Fruit fly (Drosophila melanogaster) whole organism, embryonic: ENCODE measurements around the gene CG33160.

Experiments
- Awh ChIP-seq: fragments of 200-800 bp; sonication (Bioruptor generic); IDR thresholded peaks from 2 replicates; pipeline ENCODE4, ENCODE4 v1.3.6; 2022; ENCODE audit warnings: missing biosample characterization, missing genetic modification characterization
- BtbVII ChIP-seq: fragments of 200-800 bp; sonication (Bioruptor generic); optimal IDR thresholded peaks from 3 replicates; lab custom pipeline; 2017; ENCODE audit warnings: missing biosample characterization, mild to moderate bottlenecking, missing genetic modification characterization
- CG10147 ChIP-seq: fragments of 200-800 bp; sonication (Bioruptor generic); optimal IDR thresholded peaks from 2 replicates; lab custom pipeline; 2019; ENCODE audit warnings: missing biosample characterization, mild to moderate bottlenecking, missing genetic modification characterization, moderate library complexity
- CG10366 ChIP-seq: fragments of 200-800 bp; sonication (Bioruptor generic); IDR thresholded peaks from 2 replicates; pipeline ENCODE4 v1.3.6; 2022; ENCODE audit warnings: missing biosample characterization, missing genetic modification characterization
- CG12155 ChIP-seq: fragments of 200-800 bp; sonication (Bioruptor generic); optimal IDR thresholded peaks from 3 replicates; lab custom pipeline; 2016; ENCODE audit warnings: missing biosample characterization, missing genetic modification characterization
- CG13123 ChIP-seq: fragments of 200-800 bp; sonication (Bioruptor generic); optimal IDR thresholded peaks from 2 replicates; lab custom pipeline; 2016; ENCODE audit warnings: missing biosample characterization, missing genetic modification characterization
- CG15269 ChIP-seq: fragments of 200-800 bp; sonication (Bioruptor generic); optimal IDR thresholded peaks from 2 replicates; lab custom pipeline; 2018; ENCODE audit warnings: missing biosample characterization, mild to moderate bottlenecking, missing genetic modification characterization, moderate library complexity
- CG16815 ChIP-seq: fragments of 200-800 bp; sonication (Bioruptor generic); optimal IDR thresholded peaks from 3 replicates; lab custom pipeline; 2017; ENCODE audit warnings: missing biosample characterization, mild to moderate bottlenecking, missing genetic modification characterization
- CG16863 ChIP-seq: fragments of 200-800 bp; sonication (Bioruptor generic); optimal IDR thresholded peaks from 3 replicates; lab custom pipeline; 2016; ENCODE audit warnings: missing biosample characterization, missing genetic modification characterization
- CG18476 ChIP-seq: fragments of 200-800 bp; sonication (Bioruptor generic); optimal IDR thresholded peaks from 2 replicates; lab custom pipeline; 2016; ENCODE audit warnings: missing biosample characterization, mild to moderate bottlenecking, missing genetic modification characterization
- CG18599 ChIP-seq: fragments of 200-800 bp; sonication (Bioruptor generic); optimal IDR thresholded peaks from 3 replicates; lab custom pipeline; 2017; ENCODE audit warnings: missing biosample characterization, missing genetic modification characterization, mild to moderate bottlenecking, moderate library complexity, missing genetic modification reagents
- CG2712 ChIP-seq: fragments of 200-800 bp; optimal IDR thresholded peaks from 3 replicates; lab custom pipeline; 2019; ENCODE audit warnings: missing biosample characterization, mild to moderate bottlenecking, missing genetic modification characterization, moderate library complexity
- CG31441 ChIP-seq: fragments of 200-800 bp; sonication (Bioruptor generic); IDR thresholded peaks from 2 replicates; pipeline ENCODE4 v1.3.6; 2022; ENCODE audit warnings: missing biosample characterization, missing genetic modification characterization
- CG3281 ChIP-seq: fragments of 200-800 bp; sonication (Bioruptor generic); optimal IDR thresholded peaks from 3 replicates; lab custom pipeline; 2017; ENCODE audit warnings: missing biosample characterization, mild to moderate bottlenecking, missing genetic modification characterization
- CG34376 ChIP-seq: fragments of 200-800 bp; sonication (Bioruptor generic); optimal IDR thresholded peaks from 2 replicates; lab custom pipeline; 2018; ENCODE audit warnings: missing biosample characterization, mild to moderate bottlenecking, missing genetic modification characterization
- CG3838 ChIP-seq: fragments of 200-800 bp; sonication (Bioruptor generic); optimal IDR thresholded peaks from 3 replicates; lab custom pipeline; 2016; ENCODE audit warnings: missing biosample characterization, missing genetic modification characterization
- CG6813 ChIP-seq: fragments of 200-800 bp; sonication (Bioruptor generic); optimal IDR thresholded peaks from 2 replicates; lab custom pipeline; 2017; ENCODE audit warnings: missing biosample characterization, missing genetic modification characterization, mild to moderate bottlenecking, moderate library complexity, missing genetic modification reagents
- CG7372 ChIP-seq: fragments of 200-800 bp; sonication (Bioruptor generic); IDR thresholded peaks from 2 replicates; pipeline ENCODE4 v1.3.6; 2022; ENCODE audit warnings: missing biosample characterization, missing genetic modification characterization
- CG7928 ChIP-seq: fragments of 200-800 bp; sonication (Bioruptor generic); optimal IDR thresholded peaks from 2 replicates; lab custom pipeline; 2017; ENCODE audit warnings: missing biosample characterization, mild to moderate bottlenecking, missing genetic modification characterization
- CG8290 ChIP-seq, 3 experiments: fragments of 200-800 bp; sonication (Bioruptor generic); optimal IDR thresholded peaks; 2 replicates each; lab custom pipeline; 2016 to 2019; ENCODE audit warnings: missing biosample characterization in 3 of 3, missing genetic modification characterization in 3 of 3, mild to moderate bottlenecking in 2 of 3, moderate library complexity in 1 of 3
- CTCF ChIP-seq: fragments of 200-800 bp; sonication (Bioruptor generic); optimal IDR thresholded peaks from 2 replicates; lab custom pipeline; 2017; ENCODE audit warnings: missing biosample characterization, mild to moderate bottlenecking, missing genetic modification characterization, moderate library complexity
- Dad ChIP-seq: fragments of 200-800 bp; sonication (Bioruptor generic); optimal IDR thresholded peaks from 3 replicates; lab custom pipeline; 2016; ENCODE audit warnings: missing biosample characterization, missing genetic modification characterization
- Doc2 ChIP-seq: fragments of 200-800 bp; sonication (Bioruptor generic); IDR thresholded peaks from 2 replicates; pipeline ENCODE4 v1.3.6; 2022; ENCODE audit warnings: missing biosample characterization, missing genetic modification characterization
- ERR ChIP-seq: fragments of 200-800 bp; sonication (Bioruptor generic); optimal IDR thresholded peaks from 2 replicates; lab custom pipeline; 2016; ENCODE audit warnings: missing biosample characterization, missing genetic modification characterization
- Gsc ChIP-seq: fragments of 200-800 bp; sonication (Bioruptor generic); IDR thresholded peaks from 2 replicates; pipeline ENCODE4 v1.3.6; 2022; ENCODE audit warnings: missing biosample characterization, missing genetic modification characterization
- H2.0 ChIP-seq: fragments of 200-800 bp; sonication (Bioruptor generic); IDR thresholded peaks from 2 replicates; pipeline ENCODE4 v1.3.6; 2022; ENCODE audit warnings: missing biosample characterization, missing genetic modification characterization
- Kr ChIP-seq: fragments of 200-800 bp; sonication (Bioruptor generic); optimal IDR thresholded peaks from 2 replicates; lab custom pipeline; 2017; ENCODE audit warnings: missing biosample characterization, mild to moderate bottlenecking, missing genetic modification characterization
- NC2β ChIP-seq: fragments of 200-800 bp; sonication (Bioruptor generic); optimal IDR thresholded peaks from 2 replicates; lab custom pipeline; 2016; ENCODE audit warnings: missing biosample characterization, missing genetic modification characterization
- NFAT ChIP-seq: fragments of 200-800 bp; sonication (Bioruptor generic); IDR thresholded peaks from 2 replicates; pipeline ENCODE4 v1.3.6; 2022; ENCODE audit warnings: missing biosample characterization, missing genetic modification characterization
- Nf-YA ChIP-seq: fragments of 200-800 bp; sonication (Bioruptor generic); IDR thresholded peaks from 2 replicates; pipeline ENCODE4 v1.3.6; 2022; ENCODE audit warnings: missing biosample characterization, missing genetic modification characterization
- Nf-YC ChIP-seq: fragments of 200-800 bp; optimal IDR thresholded peaks from 3 replicates; lab custom pipeline; 2019; ENCODE audit warnings: missing biosample characterization, mild to moderate bottlenecking, missing genetic modification characterization, moderate library complexity
- Tbp ChIP-seq: fragments of >200 bp; optimal IDR thresholded peaks from 2 replicates; lab custom pipeline; 2018; ENCODE audit warnings: missing biosample characterization, missing genetic modification characterization
- btn ChIP-seq: fragments of 200-800 bp; sonication (Bioruptor generic); optimal IDR thresholded peaks from 2 replicates; lab custom pipeline; 2016; ENCODE audit warnings: missing biosample characterization, missing genetic modification characterization
- cg ChIP-seq: fragments of 200-800 bp; sonication (Bioruptor generic); optimal IDR thresholded peaks from 3 replicates; lab custom pipeline; 2019; ENCODE audit warnings: missing biosample characterization, mild to moderate bottlenecking, missing genetic modification characterization, moderate library complexity
- corto ChIP-seq: fragments of 200-800 bp; sonication (Bioruptor generic); optimal IDR thresholded peaks from 2 replicates; lab custom pipeline; 2016; ENCODE audit warnings: missing biosample characterization, mild to moderate bottlenecking, missing genetic modification characterization, moderate library complexity
- dmrt99B ChIP-seq: fragments of 200-800 bp; sonication (Bioruptor generic); optimal IDR thresholded peaks from 2 replicates; lab custom pipeline; 2018; ENCODE audit warnings: missing biosample characterization, mild to moderate bottlenecking, missing genetic modification characterization, moderate library complexity
- eyg ChIP-seq: fragments of 200-800 bp; sonication (Bioruptor generic); optimal IDR thresholded peaks from 3 replicates; lab custom pipeline; 2016; ENCODE audit warnings: missing biosample characterization, missing genetic modification characterization
- fd102C ChIP-seq: fragments of 200-800 bp; sonication (Bioruptor generic); optimal IDR thresholded peaks from 2 replicates; lab custom pipeline; 2018; ENCODE audit warnings: missing biosample characterization, mild to moderate bottlenecking, missing genetic modification characterization, moderate library complexity
- hkb ChIP-seq, 2 experiments: fragments of 200-800 bp in 1 of 2; fragments of >200 bp in 1 of 2; sonication (Bioruptor generic) in 1 of 2; IDR thresholded peaks in 1 of 2; optimal IDR thresholded peaks in 1 of 2; 2 replicates each; pipeline versions ENCODE4 v1.3.6 to Lab custom; 2017 to 2022; ENCODE audit warnings: missing biosample characterization in 1 of 2, missing genetic modification characterization in 1 of 2
- ind ChIP-seq: fragments of 200-800 bp; sonication (Bioruptor generic); optimal IDR thresholded peaks from 3 replicates; lab custom pipeline; 2016; ENCODE audit warnings: missing biosample characterization, missing genetic modification characterization
- oc ChIP-seq: fragments of 200-800 bp; sonication (Bioruptor generic); optimal IDR thresholded peaks from 2 replicates; lab custom pipeline; 2018; ENCODE audit warnings: missing biosample characterization, mild to moderate bottlenecking, missing genetic modification characterization, moderate library complexity
- org-1 ChIP-seq: fragments of 200-800 bp; sonication (Bioruptor generic); optimal IDR thresholded peaks from 2 replicates; lab custom pipeline; 2017; ENCODE audit warnings: missing biosample characterization, missing genetic modification characterization
- pfk ChIP-seq: fragments of 200-800 bp; sonication (Bioruptor generic); optimal IDR thresholded peaks from 2 replicates; lab custom pipeline; 2018; ENCODE audit warnings: missing biosample characterization, mild to moderate bottlenecking, missing genetic modification characterization, moderate library complexity
- phol ChIP-seq: fragments of 200-800 bp; sonication (Bioruptor generic); optimal IDR thresholded peaks from 3 replicates; lab custom pipeline; 2018; ENCODE audit warnings: missing biosample characterization, mild to moderate bottlenecking, missing genetic modification characterization, moderate library complexity
- prd ChIP-seq, 3 experiments: fragments of >200 bp in 2 of 3; fragments of 200-800 bp in 1 of 3; sonication (Bioruptor generic) in 1 of 3; optimal IDR thresholded peaks in 2 of 3; IDR thresholded peaks in 1 of 3; 2 replicates in 2 of 3; 3 replicates in 1 of 3; pipeline versions ENCODE4 v1.3.6 to Lab custom; 2017 to 2022; ENCODE audit warnings: missing biosample characterization in 1 of 3, missing genetic modification characterization in 1 of 3
- sens ChIP-seq: fragments of 200-800 bp; sonication (Bioruptor generic); peaks from one replicate; lab custom pipeline; 2016; ENCODE audit warnings: missing biosample characterization, missing genetic modification characterization
- slou ChIP-seq: fragments of 200-800 bp; sonication (Bioruptor generic); optimal IDR thresholded peaks from 3 replicates; lab custom pipeline; 2016; ENCODE audit warnings: missing biosample characterization, missing genetic modification characterization
- sob ChIP-seq: fragments of 200-800 bp; sonication (Bioruptor generic); IDR thresholded peaks from 2 replicates; pipeline ENCODE4 v1.3.6; 2022; ENCODE audit warnings: missing biosample characterization, missing genetic modification characterization
- usp ChIP-seq: fragments of >200 bp; optimal IDR thresholded peaks from 2 replicates; lab custom pipeline; 2017; ENCODE audit warnings: missing biosample characterization, missing genetic modification characterization
- wor ChIP-seq: fragments of 200-800 bp; sonication (Bioruptor generic); IDR thresholded peaks from 2 replicates; pipeline ENCODE4 v1.3.6; 2022; ENCODE audit warnings: missing biosample characterization, missing genetic modification characterization

CG33160 gene

DNA sequence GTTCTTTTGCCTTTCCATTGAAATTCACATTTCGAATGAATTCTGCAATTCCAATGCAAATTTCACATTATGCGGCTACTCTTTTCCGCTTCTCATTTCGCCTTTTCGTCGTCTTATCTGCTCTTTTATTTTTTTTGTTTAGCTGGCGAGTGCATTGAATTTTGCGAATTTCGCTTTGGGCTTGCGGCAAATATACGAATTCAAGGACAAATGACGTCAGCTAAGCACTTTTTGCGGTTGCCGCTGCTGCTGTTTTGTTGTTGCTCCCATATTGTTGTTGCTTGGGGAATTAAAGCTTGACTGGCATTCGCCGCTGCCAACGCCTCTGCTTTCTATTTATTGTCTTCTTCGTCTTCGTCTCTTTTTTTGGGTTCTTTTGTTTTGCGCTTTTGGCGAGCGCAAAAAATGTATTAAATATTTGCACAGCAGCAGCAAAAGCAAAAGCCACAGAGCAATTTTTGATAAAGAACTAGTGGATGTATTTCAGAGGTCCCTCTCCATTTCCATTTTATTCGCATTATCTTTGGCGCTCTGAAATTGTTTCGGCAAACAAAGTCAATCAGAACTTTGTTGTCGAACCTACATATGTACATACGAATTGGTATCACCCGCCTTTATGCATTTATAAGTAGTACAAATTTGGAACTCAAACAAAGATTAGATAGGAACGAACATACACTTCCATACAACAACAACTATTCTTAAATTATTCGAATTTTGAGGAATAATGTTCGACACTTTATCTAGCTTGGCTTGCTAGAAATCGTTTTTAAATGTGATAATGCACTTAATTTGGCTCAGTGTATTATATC, 33.8 kb upstream of the CG33160 start (continued):
- TF ChIP-seq NFAT (GFP tag; lab: Robert Waterston, UW) (no peak), cg (GFP tag; lab: Kevin White, UChicago) (no peak), CTCF (GFP tag; lab: Kevin White, UChicago) (no peak), hkb (optimal IDR thresholded peaks at IDR 0.05; lab: Kevin White, UChicago) (peak; percentile 13), hkb (GFP tag; IDR thresholded peaks at IDR 0.05; lab: Robert Waterston, UW) (no peak), pfk (GFP tag; lab: Kevin White, UChicago) (no peak), usp (no peak), CG13123 (GFP tag; lab: Kevin White, UChicago) (no peak), Dad (GFP tag; lab: Kevin White, UChicago) (no peak), CG6813 (peak; percentile 12), CG18476 (GFP tag; lab: Kevin White, UChicago) (no peak), ind (GFP tag; lab: Kevin White, UChicago) (no peak), BtbVII (GFP tag; lab: Kevin White, UChicago) (no peak), sob (GFP tag; lab: Robert Waterston, UW) (no peak), Nf-YC (tag; lab: Kevin White, UChicago) (no peak), Doc2 (no peak), Nf-YA (GFP tag; lab: Robert Waterston, UW) (no peak), H2.0 (GFP tag; lab: Robert Waterston, UW) (no peak), CG15269 (peak; percentile 22), CG3281 (no peak), CG7372 (GFP tag; lab: Robert Waterston, UW) (no peak), wor (GFP tag; lab: Robert Waterston, UW) (no peak), Gsc (no peak), fd102C (no peak), CG10147 (GFP tag; lab: Kevin White, UChicago) (no peak), Awh (no peak), eyg (GFP tag; lab: Kevin White, UChicago) (no peak), CG18599 (GFP tag; lab: Kevin White, UChicago) (no peak), CG10366 (no peak), CG8290 (GFP tag; optimal IDR thresholded peaks at IDR 0.05; lab: Kevin White, UChicago) (no peak), CG8290 (tag; optimal IDR thresholded peaks at IDR 0.05; lab: Kevin White, UChicago) (peak in 1 of 2 experiments; percentile 51), NC2β (GFP tag; lab: Kevin White, UChicago) (no peak), CG16815 (GFP tag; lab: Kevin White, UChicago) (no peak), CG31441 (no peak), dmrt99B (tag; lab: Kevin White, UChicago) (no peak), phol (tag; lab: Kevin White, UChicago) (no peak), ERR (GFP tag; lab: Kevin White, UChicago) (no peak), sens (GFP tag; lab: Kevin White, UChicago) (peak; percentile 53), CG2712 (tag; lab: Kevin White, UChicago) (no peak), CG12155 (GFP tag; lab: Kevin White, UChicago) (no peak), btn (no peak), CG3838 (GFP tag; lab: Kevin White, UChicago) (no peak), oc (tag; lab: Kevin White, UChicago) (no peak), CG7928 (GFP tag; lab: Kevin White, UChicago) (no peak), prd (optimal IDR thresholded peaks at IDR 0.05; lab: Kevin White, UChicago) (no peak), prd (GFP tag; IDR thresholded peaks at IDR 0.05; lab: Robert Waterston, UW) (no peak), CG34376 (GFP tag; lab: Kevin White, UChicago) (no peak), Kr (GFP tag; lab: Kevin White, UChicago) (no peak), corto (peak; percentile 65), slou (GFP tag; lab: Kevin White, UChicago) (no peak), CG16863 (GFP tag; lab: Kevin White, UChicago) (no peak), org-1 (GFP tag; lab: Kevin White, UChicago) (no peak), Tbp (GFP tag; lab: Kevin White, UChicago) (no peak)
